Fruit fly (Drosophila melanogaster) whole organism, embryonic: ENCODE data around the gene ppk11.
A peak's percentile ranks its signal among the peaks of the same experiment; 100 is the strongest.

Experiments
- Bdp1 ChIP-seq: fragments of 200-800 bp; sonication (Bioruptor generic); optimal IDR thresholded peaks from 3 replicates; lab custom pipeline; 2016; ENCODE audit warnings: missing biosample characterization, missing genetic modification characterization
- CG10209 ChIP-seq: fragments of 200-800 bp; sonication (Bioruptor generic); optimal IDR thresholded peaks from 3 replicates; lab custom pipeline; 2017; ENCODE audit warnings: missing biosample characterization, mild to moderate bottlenecking, missing genetic modification characterization, missing genetic modification reagents
- CG10565 ChIP-seq: fragments of 200-800 bp; sonication (Bioruptor generic); optimal IDR thresholded peaks from 3 replicates; lab custom pipeline; 2016; ENCODE audit warnings: missing biosample characterization, mild to moderate bottlenecking, missing genetic modification characterization
- CG10654 ChIP-seq: fragments of 200-800 bp; sonication (Bioruptor generic); optimal IDR thresholded peaks from 2 replicates; lab custom pipeline; 2016; ENCODE audit warnings: missing biosample characterization, missing genetic modification characterization
- CG11085 ChIP-seq: fragments of 200-800 bp; sonication (Bioruptor generic); IDR thresholded peaks from 2 replicates; pipeline ENCODE4 v1.3.6; 2022; ENCODE audit warnings: missing biosample characterization, missing genetic modification characterization
- CG12155 ChIP-seq: fragments of 200-800 bp; sonication (Bioruptor generic); optimal IDR thresholded peaks from 3 replicates; lab custom pipeline; 2016; ENCODE audit warnings: missing biosample characterization, missing genetic modification characterization
- CG13296 ChIP-seq: fragments of 200-800 bp; sonication (Bioruptor generic); optimal IDR thresholded peaks from 3 replicates; lab custom pipeline; 2018; ENCODE audit warnings: missing biosample characterization, mild to moderate bottlenecking, missing genetic modification characterization
- CG14441 ChIP-seq: fragments of 200-800 bp; sonication (Bioruptor generic); IDR thresholded peaks from 2 replicates; pipeline ENCODE4 v1.3.6; 2022; ENCODE audit warnings: missing biosample characterization, missing genetic modification characterization
- CG15479 ChIP-seq: fragments of 200-800 bp; sonication (Bioruptor generic); optimal IDR thresholded peaks from 3 replicates; lab custom pipeline; 2019; ENCODE audit warnings: missing biosample characterization, mild to moderate bottlenecking, missing genetic modification characterization, moderate library complexity
- CG17361 ChIP-seq: fragments of 200-800 bp; sonication (Bioruptor generic); IDR thresholded peaks from 3 replicates; pipeline ENCODE4 v1.3.6; 2022; ENCODE audit warnings: missing biosample characterization, missing genetic modification characterization
- CG17912 ChIP-seq: fragments of 200-800 bp; sonication (Bioruptor generic); optimal IDR thresholded peaks from 2 replicates; lab custom pipeline; 2018; ENCODE audit warnings: missing biosample characterization, mild to moderate bottlenecking, missing genetic modification characterization
- CG18599 ChIP-seq: fragments of 200-800 bp; sonication (Bioruptor generic); optimal IDR thresholded peaks from 3 replicates; lab custom pipeline; 2017; ENCODE audit warnings: missing biosample characterization, missing genetic modification characterization, mild to moderate bottlenecking, moderate library complexity, missing genetic modification reagents
- CG2116 ChIP-seq: fragments of 200-800 bp; sonication (Bioruptor generic); optimal IDR thresholded peaks from 3 replicates; lab custom pipeline; 2018; ENCODE audit warnings: missing biosample characterization, mild to moderate bottlenecking, missing genetic modification characterization
- CG2875 ChIP-seq: fragments of 200-800 bp; sonication (Bioruptor generic); optimal IDR thresholded peaks from 2 replicates; lab custom pipeline; 2017; ENCODE audit warnings: missing biosample characterization, mild to moderate bottlenecking, missing genetic modification characterization, missing genetic modification reagents
- CG30020 ChIP-seq: fragments of 200-800 bp; optimal IDR thresholded peaks from 2 replicates; lab custom pipeline; 2019; ENCODE audit warnings: missing biosample characterization, mild to moderate bottlenecking, missing genetic modification characterization, moderate library complexity
- CG32767 ChIP-seq: fragments of 200-800 bp; sonication (Bioruptor generic); IDR thresholded peaks from 2 replicates; pipeline ENCODE4 v1.3.6; 2022; ENCODE audit warnings: missing biosample characterization, missing genetic modification characterization
- CG33213 ChIP-seq: fragments of 200-800 bp; sonication (Bioruptor generic); optimal IDR thresholded peaks from 3 replicates; lab custom pipeline; 2016; ENCODE audit warnings: missing biosample characterization, missing genetic modification characterization
- CG3995 ChIP-seq: fragments of 200-800 bp; sonication (Bioruptor generic); optimal IDR thresholded peaks from 3 replicates; lab custom pipeline; 2016; ENCODE audit warnings: missing biosample characterization, missing genetic modification characterization
- CG5245 ChIP-seq: fragments of 200-800 bp; sonication (Bioruptor generic); optimal IDR thresholded peaks from 3 replicates; lab custom pipeline; 2016; ENCODE audit warnings: missing biosample characterization, missing genetic modification characterization
- CG5953 ChIP-seq: fragments of 200-800 bp; sonication (Bioruptor generic); IDR thresholded peaks from 2 replicates; pipeline ENCODE4 v1.3.6; 2022; ENCODE audit warnings: missing biosample characterization, missing genetic modification characterization
- CG6854 ChIP-seq: fragments of 200-800 bp; sonication (Bioruptor generic); optimal IDR thresholded peaks from 3 replicates; lab custom pipeline; 2017; ENCODE audit warnings: missing biosample characterization, mild to moderate bottlenecking, missing genetic modification characterization
- CG9876 ChIP-seq: fragments of 200-800 bp; sonication (Bioruptor generic); optimal IDR thresholded peaks from 2 replicates; lab custom pipeline; 2016; ENCODE audit warnings: missing biosample characterization, missing genetic modification characterization
- D19A ChIP-seq: fragments of 200-800 bp; optimal IDR thresholded peaks from 3 replicates; lab custom pipeline; 2019; ENCODE audit warnings: missing biosample characterization, mild to moderate bottlenecking, missing genetic modification characterization, moderate library complexity
- HLH4C ChIP-seq: fragments of 200-800 bp; sonication (Bioruptor generic); IDR thresholded peaks from 3 replicates; pipeline ENCODE4 v1.3.6; 2022; ENCODE audit warnings: missing biosample characterization, missing genetic modification characterization; ENCODE audit not compliant: partially characterized antibody
- Hmr ChIP-seq: fragments of 200-800 bp; sonication (Bioruptor generic); optimal IDR thresholded peaks from 3 replicates; lab custom pipeline; 2017; ENCODE audit warnings: mild to moderate bottlenecking, missing biosample characterization, missing genetic modification reagents, missing genetic modification characterization
- Hmx ChIP-seq: fragments of 200-800 bp; sonication (Bioruptor generic); optimal IDR thresholded peaks from 2 replicates; lab custom pipeline; 2016; ENCODE audit warnings: missing biosample characterization, missing genetic modification characterization
- Lhr ChIP-seq: fragments of 200-800 bp; sonication (Bioruptor generic); optimal IDR thresholded peaks from 3 replicates; lab custom pipeline; 2017; ENCODE audit warnings: mild to moderate bottlenecking, missing biosample characterization, missing genetic modification reagents, missing genetic modification characterization
- MESR4 ChIP-seq: fragments of 200-800 bp; sonication (Bioruptor generic); optimal IDR thresholded peaks from 2 replicates; lab custom pipeline; 2018; ENCODE audit warnings: missing biosample characterization, mild to moderate bottlenecking, missing genetic modification characterization, moderate library complexity
- Meics ChIP-seq: fragments of 200-800 bp; sonication (Bioruptor generic); optimal IDR thresholded peaks from 2 replicates; lab custom pipeline; 2017; ENCODE audit warnings: missing biosample characterization, mild to moderate bottlenecking, missing genetic modification characterization
- Sin3A ChIP-seq: fragments of >200 bp; optimal IDR thresholded peaks from 2 replicates; lab custom pipeline; 2018
- ase ChIP-seq: fragments of 200-800 bp; sonication (Bioruptor generic); IDR thresholded peaks from 3 replicates; pipeline ENCODE4 v1.3.6; 2022; ENCODE audit warnings: missing biosample characterization, missing genetic modification characterization
- az2 ChIP-seq: fragments of 200-800 bp; sonication (Bioruptor generic); optimal IDR thresholded peaks from 3 replicates; lab custom pipeline; 2016; ENCODE audit warnings: missing biosample characterization, missing genetic modification characterization
- cg ChIP-seq: fragments of 200-800 bp; sonication (Bioruptor generic); optimal IDR thresholded peaks from 3 replicates; lab custom pipeline; 2019; ENCODE audit warnings: missing biosample characterization, mild to moderate bottlenecking, missing genetic modification characterization, moderate library complexity
- croc ChIP-seq: fragments of 200-800 bp; sonication (Bioruptor generic); conservative IDR thresholded peaks from 3 replicates; pipeline ENCODE4 v1.3.6; 2022; ENCODE audit warnings: missing biosample characterization, missing genetic modification characterization
- dan ChIP-seq: fragments of 200-800 bp; sonication (Bioruptor generic); IDR thresholded peaks from 2 replicates; pipeline ENCODE4 v1.3.6; 2022; ENCODE audit warnings: missing biosample characterization, missing genetic modification characterization
- danr ChIP-seq: fragments of 200-800 bp; sonication (Bioruptor generic); IDR thresholded peaks from 2 replicates; pipeline ENCODE4 v1.3.6; 2022; ENCODE audit warnings: missing biosample characterization, missing genetic modification characterization
- dpn ChIP-seq, 2 experiments: fragments of 200-800 bp; sonication (Bioruptor generic); optimal IDR thresholded peaks; 3 replicates each; lab custom pipeline; 2016; ENCODE audit warnings: missing biosample characterization in 2 of 2, missing genetic modification characterization in 2 of 2
- fd3F ChIP-seq: fragments of 200-800 bp; sonication (Bioruptor generic); optimal IDR thresholded peaks from 2 replicates; lab custom pipeline; 2018; ENCODE audit warnings: missing biosample characterization, mild to moderate bottlenecking, missing genetic modification characterization, moderate library complexity
- gt ChIP-seq: fragments of 200-800 bp; sonication (Bioruptor generic); IDR thresholded peaks from 2 replicates; pipeline ENCODE4 v1.3.6; 2022; ENCODE audit warnings: missing biosample characterization, missing genetic modification characterization
- jigr1 ChIP-seq: fragments of 200-800 bp; sonication (Bioruptor generic); IDR thresholded peaks from 3 replicates; pipeline ENCODE4 v1.3.6; 2022; ENCODE audit warnings: missing biosample characterization, missing genetic modification characterization
- lmd ChIP-seq: fragments of 200-800 bp; sonication (Bioruptor generic); IDR thresholded peaks from 2 replicates; pipeline ENCODE4 v1.3.6; 2022; ENCODE audit warnings: missing biosample characterization, missing genetic modification characterization
- pho ChIP-seq: fragments of 200-800 bp; sonication (Bioruptor generic); optimal IDR thresholded peaks from 2 replicates; lab custom pipeline; 2016; ENCODE audit warnings: missing biosample characterization, missing genetic modification characterization
- sisA ChIP-seq: fragments of 200-800 bp; sonication (Bioruptor generic); IDR thresholded peaks from 2 replicates; pipeline ENCODE4 v1.3.6; 2022; ENCODE audit warnings: missing biosample characterization, missing genetic modification characterization
- ssp ChIP-seq: fragments of 200-800 bp; sonication (Bioruptor generic); IDR thresholded peaks from 2 replicates; pipeline ENCODE4 v1.3.6; 2022; ENCODE audit warnings: missing biosample characterization, missing genetic modification characterization
- stc ChIP-seq: fragments of 200-800 bp; sonication (Bioruptor generic); IDR thresholded peaks from 2 replicates; pipeline ENCODE4 v1.3.6; 2022; ENCODE audit warnings: missing biosample characterization, missing genetic modification characterization
- tin ChIP-seq: fragments of 200-800 bp; sonication (Bioruptor generic); optimal IDR thresholded peaks from 3 replicates; lab custom pipeline; 2016; ENCODE audit warnings: missing biosample characterization, missing genetic modification characterization
- tll ChIP-seq, 2 experiments: fragments of 200-800 bp in 1 of 2; fragments of >200 bp in 1 of 2; sonication (Bioruptor generic) in 1 of 2; optimal IDR thresholded peaks; 2 replicates each; lab custom pipeline; 2017 to 2019; ENCODE audit warnings: missing biosample characterization in 2 of 2, missing genetic modification characterization in 2 of 2, mild to moderate bottlenecking in 1 of 2, moderate library complexity in 1 of 2
- twi ChIP-seq: fragments of 200-800 bp; optimal IDR thresholded peaks from 2 replicates; lab custom pipeline; 2019; ENCODE audit warnings: missing biosample characterization, mild to moderate bottlenecking, missing genetic modification characterization, moderate library complexity
- vnd ChIP-seq: fragments of 200-800 bp; sonication (Bioruptor generic); IDR thresholded peaks from 3 replicates; pipeline ENCODE4 v1.3.6; 2022; ENCODE audit warnings: missing biosample characterization, missing genetic modification characterization; ENCODE audit not compliant: partially characterized antibody
- wdn ChIP-seq: fragments of 200-800 bp; sonication (Bioruptor generic); IDR thresholded peaks from 2 replicates; pipeline ENCODE4 v1.3.6; 2022; ENCODE audit warnings: missing biosample characterization, missing genetic modification characterization

ppk11 gene

dm6 chr2L:9766758-9767157, 8.1 kb downstream of the ppk11 start, which contains the start of gene CG4017:
Gene CG4017 (plus strand): TSS chr2L:9767058.
- no peak for TF ChIP-seq tin (GFP tag; lab: Kevin White, UChicago)
- no peak for TF ChIP-seq D19A (tag; lab: Kevin White, UChicago)
- TF ChIP-seq stc (GFP tag; lab: Robert Waterston, UW): no peak
- TF ChIP-seq lmd (GFP tag; lab: Robert Waterston, UW): no peak
- no peak for TF ChIP-seq CG2875 (GFP tag; lab: Kevin White, UChicago)
- TF ChIP-seq croc: no peak
- no peak for TF ChIP-seq fd3F (GFP tag; lab: Kevin White, UChicago)
- no peak for TF ChIP-seq cg
- no peak for TF ChIP-seq Sin3A (lab: Kevin White, UChicago)
- TF ChIP-seq ase (GFP tag; lab: Robert Waterston, UW): no peak
- no peak for TF ChIP-seq vnd (GFP tag; lab: Robert Waterston, UW)
- no peak for TF ChIP-seq CG17361 (GFP tag; lab: Robert Waterston, UW)
- no peak for TF ChIP-seq CG15479 (GFP tag; lab: Kevin White, UChicago)
- no peak for TF ChIP-seq CG30020 (tag; lab: Kevin White, UChicago)
- no peak for TF ChIP-seq CG9876 (GFP tag; lab: Kevin White, UChicago)
- TF ChIP-seq CG11085 (GFP tag; lab: Robert Waterston, UW): no peak
- TF ChIP-seq CG3995: no peak
- no peak for TF ChIP-seq Hmr (GFP tag; lab: Kevin White, UChicago)

dm6 chr2L:9763212-9763869, 11.5 kb downstream of the ppk11 start, which contains the start of the genes Taf11 and und:
Gene Taf11 (minus strand): TSS chr2L:9763262.
Gene und (plus strand): TSS chr2L:9763369.
- TF ChIP-seq pho (GFP tag; lab: Kevin White, UChicago) (no peak), CG32767 (GFP tag; lab: Robert Waterston, UW) (no peak), jigr1 (GFP tag; lab: Robert Waterston, UW) (no peak), dan (GFP tag; lab: Robert Waterston, UW) (no peak), gt (GFP tag; lab: Robert Waterston, UW) (no peak), Meics (GFP tag; lab: Kevin White, UChicago) (peak; percentile 46), CG14441 (GFP tag; lab: Robert Waterston, UW) (no peak), CG33213 (GFP tag; lab: Kevin White, UChicago) (no peak), CG5245 (GFP tag; lab: Kevin White, UChicago) (peak; percentile 18), ssp (GFP tag; lab: Robert Waterston, UW) (no peak), CG2116 (peak; percentile 50), CG13296 (GFP tag; lab: Kevin White, UChicago) (peak; percentile 42), wdn (GFP tag; lab: Robert Waterston, UW) (no peak), CG17912 (GFP tag; lab: Kevin White, UChicago) (no peak), CG6854 (GFP tag; lab: Kevin White, UChicago) (no peak), dpn (GFP tag; optimal IDR thresholded peaks at IDR 0.05; lab: Kevin White, UChicago) (peak in 1 of 2 experiments; percentile 53), CG18599 (GFP tag; lab: Kevin White, UChicago) (peak; percentile 52), Lhr (GFP tag; lab: Kevin White, UChicago) (peak; percentile 15), CG5953 (GFP tag; lab: Robert Waterston, UW) (no peak), CG10654 (no peak), HLH4C (GFP tag; lab: Robert Waterston, UW) (peak; percentile 45; the same call in 1 of the 3 replicates), az2 (GFP tag; lab: Kevin White, UChicago) (no peak), CG10565 (GFP tag; lab: Kevin White, UChicago) (no peak), Hmx (GFP tag; lab: Kevin White, UChicago) (no peak), CG10209 (GFP tag; lab: Kevin White, UChicago) (peak; percentile 18), sisA (no peak), tll (GFP tag; optimal IDR thresholded peaks at IDR 0.05; lab: Kevin White, UChicago) (peak in 1 of 2 experiments; percentile 71), CG12155 (GFP tag; lab: Kevin White, UChicago) (peak; percentile 42), MESR4 (GFP tag; lab: Kevin White, UChicago) (peak; percentile 71), danr (no peak), Bdp1 (no peak), twi (tag; lab: Kevin White, UChicago) (no peak)
